Fruit fly (Drosophila melanogaster) whole organism, prepupa: Measurements from ENCODE around the gene CG31528.
A peak's percentile ranks its signal among the peaks of the same experiment; 100 is the strongest.

Experiments used
- Blimp-1 ChIP-seq: fragments of 200-800 bp; sonication (Bioruptor generic); optimal IDR thresholded peaks from 3 replicates; lab custom pipeline; 2017; ENCODE audit warnings: missing biosample characterization, missing genetic modification characterization, mild to moderate bottlenecking, moderate library complexity, missing genetic modification reagents
- CG10631 ChIP-seq: fragments of 200-800 bp; sonication (Bioruptor generic); optimal IDR thresholded peaks from 2 replicates; lab custom pipeline; 2016; ENCODE audit warnings: missing biosample characterization, missing genetic modification characterization
- CG10669 ChIP-seq: fragments of 200-800 bp; sonication (Bioruptor generic); optimal IDR thresholded peaks from 3 replicates; lab custom pipeline; 2018; ENCODE audit warnings: missing biosample characterization, mild to moderate bottlenecking, missing genetic modification characterization, moderate library complexity
- CG11294 ChIP-seq: fragments of 200-800 bp; sonication (Bioruptor generic); IDR thresholded peaks from 2 replicates; pipeline ENCODE4 v1.3.6; 2022; ENCODE audit warnings: missing biosample characterization, missing genetic modification characterization
- CG11902 ChIP-seq: fragments of 200-800 bp; sonication (Bioruptor generic); optimal IDR thresholded peaks from 3 replicates; lab custom pipeline; 2016; ENCODE audit warnings: missing biosample characterization, missing genetic modification characterization
- CG15336 ChIP-seq: fragments of 200-800 bp; sonication (Bioruptor generic); IDR thresholded peaks from 2 replicates; pipeline ENCODE4 v1.3.6; 2022; ENCODE audit warnings: missing biosample characterization, missing genetic modification characterization
- CG1621 ChIP-seq: fragments of 200-800 bp; sonication (Bioruptor generic); optimal IDR thresholded peaks from 3 replicates; lab custom pipeline; 2018; ENCODE audit warnings: missing biosample characterization, mild to moderate bottlenecking, missing genetic modification characterization
- CG16779 ChIP-seq: fragments of 200-800 bp; sonication (Bioruptor generic); optimal IDR thresholded peaks from 3 replicates; lab custom pipeline; 2017; ENCODE audit warnings: missing biosample characterization, mild to moderate bottlenecking, missing genetic modification characterization
- CG32006 ChIP-seq: fragments of 200-800 bp; sonication (Bioruptor generic); optimal IDR thresholded peaks from 3 replicates; lab custom pipeline; 2017; ENCODE audit warnings: missing biosample characterization, mild to moderate bottlenecking, missing genetic modification characterization
- CG34406 ChIP-seq: fragments of 200-800 bp; sonication (Bioruptor generic); optimal IDR thresholded peaks from 3 replicates; lab custom pipeline; 2016; ENCODE audit warnings: missing biosample characterization, missing genetic modification characterization
- CG3919 ChIP-seq: fragments of 200-800 bp; sonication (Bioruptor generic); optimal IDR thresholded peaks from 3 replicates; lab custom pipeline; 2016; ENCODE audit warnings: missing biosample characterization, missing genetic modification characterization
- CG4318 ChIP-seq: fragments of 200-800 bp; sonication (Bioruptor generic); optimal IDR thresholded peaks from 3 replicates; lab custom pipeline; 2017; ENCODE audit warnings: missing biosample characterization, mild to moderate bottlenecking, missing genetic modification characterization
- CG6163 ChIP-seq: fragments of 200-800 bp; sonication (Bioruptor generic); IDR thresholded peaks from 3 replicates; pipeline ENCODE4 v1.3.6; 2022; ENCODE audit warnings: missing biosample characterization, missing genetic modification characterization
- CG6792 ChIP-seq: fragments of 200-800 bp; sonication (Bioruptor generic); optimal IDR thresholded peaks from 3 replicates; lab custom pipeline; 2016; ENCODE audit warnings: missing biosample characterization, missing genetic modification characterization
- CG6808 ChIP-seq: fragments of 200-800 bp; sonication (Bioruptor generic); optimal IDR thresholded peaks from 3 replicates; lab custom pipeline; 2017; ENCODE audit warnings: missing biosample characterization, missing genetic modification characterization, mild to moderate bottlenecking, moderate library complexity, missing genetic modification reagents
- CG6854 ChIP-seq: fragments of 200-800 bp; sonication (Bioruptor generic); optimal IDR thresholded peaks from 2 replicates; lab custom pipeline; 2017; ENCODE audit warnings: missing biosample characterization, mild to moderate bottlenecking, missing genetic modification characterization
- CG7368 ChIP-seq: fragments of 200-800 bp; sonication (Bioruptor generic); optimal IDR thresholded peaks from 3 replicates; lab custom pipeline; 2016; ENCODE audit warnings: missing biosample characterization, missing genetic modification characterization
- CG8119 ChIP-seq: fragments of 200-800 bp; sonication (Bioruptor generic); IDR thresholded peaks from 3 replicates; pipeline ENCODE4 v1.3.6; 2022; ENCODE audit warnings: missing biosample characterization, missing genetic modification characterization
- CG8319 ChIP-seq: fragments of 200-800 bp; sonication (Bioruptor generic); optimal IDR thresholded peaks from 3 replicates; lab custom pipeline; 2016; ENCODE audit warnings: missing biosample characterization, missing genetic modification characterization
- CG8632 ChIP-seq: fragments of 200-800 bp; sonication (Bioruptor generic); optimal IDR thresholded peaks from 3 replicates; lab custom pipeline; 2016; ENCODE audit warnings: missing biosample characterization, missing genetic modification characterization
- CG9139 ChIP-seq: fragments of 200-800 bp; sonication (Bioruptor generic); optimal IDR thresholded peaks from 3 replicates; lab custom pipeline; 2017; ENCODE audit warnings: missing biosample characterization, mild to moderate bottlenecking, missing genetic modification characterization
- Eip75B ChIP-seq: fragments of 200-800 bp; sonication (Bioruptor generic); optimal IDR thresholded peaks from 3 replicates; lab custom pipeline; 2016; ENCODE audit warnings: missing biosample characterization, missing genetic modification characterization
- Ets21C ChIP-seq: fragments of 200-800 bp; sonication (Bioruptor generic); optimal IDR thresholded peaks from 3 replicates; lab custom pipeline; 2016; ENCODE audit warnings: missing biosample characterization, missing genetic modification characterization
- Ets96B ChIP-seq: fragments of 200-800 bp; optimal IDR thresholded peaks from 2 replicates; lab custom pipeline; 2019; ENCODE audit warnings: missing biosample characterization, mild to moderate bottlenecking, missing genetic modification characterization, moderate library complexity
- Hr38 ChIP-seq: sonication (Bioruptor generic); optimal IDR thresholded peaks from 2 replicates; lab custom pipeline; 2016; ENCODE audit warnings: missing biosample characterization, missing genetic modification characterization
- Hr39 ChIP-seq: fragments of 200-800 bp; sonication (Bioruptor generic); optimal IDR thresholded peaks from 2 replicates; lab custom pipeline; 2016; ENCODE audit warnings: missing biosample characterization, missing genetic modification characterization
- Hr4 ChIP-seq: fragments of 200-800 bp; sonication (Bioruptor generic); optimal IDR thresholded peaks from 3 replicates; lab custom pipeline; 2016; ENCODE audit warnings: missing biosample characterization, missing genetic modification characterization
- Lpt ChIP-seq: fragments of 200-800 bp; sonication (Bioruptor generic); optimal IDR thresholded peaks from 3 replicates; lab custom pipeline; 2016; ENCODE audit warnings: missing biosample characterization, missing genetic modification characterization
- Met ChIP-seq: fragments of 200-800 bp; sonication (Bioruptor generic); optimal IDR thresholded peaks from 3 replicates; lab custom pipeline; 2016; ENCODE audit warnings: missing biosample characterization, missing genetic modification characterization
- OdsH ChIP-seq: fragments of 200-800 bp; sonication (Bioruptor generic); optimal IDR thresholded peaks from 3 replicates; lab custom pipeline; 2016; ENCODE audit warnings: missing biosample characterization, missing genetic modification characterization
- Smox ChIP-seq: fragments of 200-800 bp; sonication (Bioruptor generic); optimal IDR thresholded peaks from 3 replicates; lab custom pipeline; 2016; ENCODE audit warnings: missing biosample characterization, missing genetic modification characterization
- Sox102F ChIP-seq: fragments of 200-800 bp; sonication (Bioruptor generic); optimal IDR thresholded peaks from 2 replicates; lab custom pipeline; 2016; ENCODE audit warnings: missing biosample characterization, mild to moderate bottlenecking, missing genetic modification characterization
- Sox14 ChIP-seq: fragments of 200-800 bp; sonication (Bioruptor generic); optimal IDR thresholded peaks from 3 replicates; lab custom pipeline; 2016; ENCODE audit warnings: missing biosample characterization, missing genetic modification characterization
- Sox15 ChIP-seq: fragments of 200-800 bp; sonication (Bioruptor generic); optimal IDR thresholded peaks from 3 replicates; lab custom pipeline; 2016; ENCODE audit warnings: missing biosample characterization, missing genetic modification characterization
- acj6 ChIP-seq: fragments of 200-800 bp; sonication (Bioruptor generic); optimal IDR thresholded peaks from 3 replicates; lab custom pipeline; 2016; ENCODE audit warnings: missing biosample characterization, missing genetic modification characterization
- cyc ChIP-seq: fragments of 200-800 bp; sonication (Bioruptor generic); optimal IDR thresholded peaks from 3 replicates; lab custom pipeline; 2016; ENCODE audit warnings: missing biosample characterization, missing genetic modification characterization
- dac ChIP-seq: fragments of 200-800 bp; sonication (Bioruptor generic); optimal IDR thresholded peaks from 2 replicates; lab custom pipeline; 2017; ENCODE audit warnings: missing biosample characterization, mild to moderate bottlenecking, missing genetic modification characterization
- dsx ChIP-seq: fragments of 200-800 bp; optimal IDR thresholded peaks from 3 replicates; lab custom pipeline; 2019; ENCODE audit warnings: missing biosample characterization, mild to moderate bottlenecking, missing genetic modification characterization, moderate library complexity; ENCODE audit not compliant: poor library complexity, severe bottlenecking
- eg ChIP-seq: fragments of 200-800 bp; sonication (Bioruptor generic); IDR thresholded peaks from 3 replicates; pipeline ENCODE4 v1.3.6; 2022; ENCODE audit warnings: missing biosample characterization, missing genetic modification characterization
- esn ChIP-seq: fragments of 200-800 bp; sonication (Bioruptor generic); optimal IDR thresholded peaks from 2 replicates; lab custom pipeline; 2016; ENCODE audit warnings: missing biosample characterization, mild to moderate bottlenecking, missing genetic modification characterization, moderate library complexity
- fd85E ChIP-seq: fragments of 200-800 bp; sonication (Bioruptor generic); optimal IDR thresholded peaks from 3 replicates; lab custom pipeline; 2016; ENCODE audit warnings: missing biosample characterization, missing genetic modification characterization
- fkh ChIP-seq: fragments of 200-800 bp; sonication (Bioruptor generic); optimal IDR thresholded peaks from 3 replicates; lab custom pipeline; 2017; ENCODE audit warnings: missing biosample characterization, mild to moderate bottlenecking, missing genetic modification characterization, moderate library complexity
- lz ChIP-seq: fragments of 200-800 bp; sonication (Bioruptor generic); optimal IDR thresholded peaks from 3 replicates; lab custom pipeline; 2016; ENCODE audit warnings: missing biosample characterization, missing genetic modification characterization
- pdm3 ChIP-seq: fragments of 200-800 bp; sonication (Bioruptor generic); optimal IDR thresholded peaks from 3 replicates; lab custom pipeline; 2016; ENCODE audit warnings: missing biosample characterization, missing genetic modification characterization
- spab ChIP-seq: fragments of 200-800 bp; sonication (Bioruptor generic); optimal IDR thresholded peaks from 2 replicates; lab custom pipeline; 2017; ENCODE audit warnings: missing biosample characterization, mild to moderate bottlenecking, missing genetic modification characterization, missing genetic modification reagents
- ss ChIP-seq, 2 experiments: fragments of 200-800 bp; sonication (Bioruptor generic); optimal IDR thresholded peaks; 2 replicates in 1 of 2; 3 replicates in 1 of 2; lab custom pipeline; 2017 to 2018; ENCODE audit warnings: mild to moderate bottlenecking in 2 of 2, missing biosample characterization in 2 of 2, missing genetic modification characterization in 2 of 2, moderate library complexity in 1 of 2
- svp ChIP-seq: fragments of 200-800 bp; sonication (Bioruptor generic); peaks from one replicate; lab custom pipeline; 2016; ENCODE audit warnings: missing biosample characterization, missing genetic modification characterization
- topi ChIP-seq: fragments of 200-800 bp; sonication (Bioruptor generic); optimal IDR thresholded peaks from 3 replicates; lab custom pipeline; 2016; ENCODE audit warnings: missing biosample characterization, missing genetic modification characterization

Gene CG31528

DNA sequence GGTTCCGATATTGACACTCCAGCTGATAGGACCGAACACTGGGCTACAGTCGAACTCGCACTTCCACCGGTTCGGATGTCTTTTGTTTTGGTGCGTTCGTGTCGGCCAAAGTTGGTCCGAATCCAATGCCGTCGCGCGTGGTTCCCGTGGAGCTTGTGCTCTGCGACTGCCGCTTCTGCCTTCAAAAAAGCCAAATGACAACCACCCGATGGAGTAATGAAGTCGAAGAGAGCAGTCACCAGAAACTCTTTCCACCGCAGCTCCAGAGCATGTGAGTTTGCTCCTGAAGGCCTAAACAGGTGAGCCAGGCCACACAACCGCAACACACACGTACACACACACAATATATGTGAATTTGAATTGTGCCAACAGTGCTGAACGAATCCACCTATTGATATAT, 22.1 kb upstream of the CG31528 start, which contains the start of gene CG34112 (continued):
- TF ChIP-seq Hr38 (GFP tag; lab: Kevin White, UChicago) (no peak), CG6163 (GFP tag; lab: Robert Waterston, UW) (0 out of 3 replicates have a peak, but pooled peaks have one; percentile 15), CG11294 (no peak), Ets21C (GFP tag; lab: Kevin White, UChicago) (no peak), Sox14 (GFP tag; lab: Kevin White, UChicago) (no peak), dac (no peak), Sox102F (no peak), CG3919 (no peak), CG10669 (GFP tag; lab: Kevin White, UChicago) (no peak), CG10631 (no peak), OdsH (GFP tag; lab: Kevin White, UChicago) (no peak), Hr4 (GFP tag; lab: Kevin White, UChicago) (no peak), spab (GFP tag; lab: Kevin White, UChicago) (no peak), CG7368 (no peak), CG6808 (GFP tag; lab: Kevin White, UChicago) (no peak), CG8632 (GFP tag; lab: Kevin White, UChicago) (no peak), dsx (GFP tag; lab: Kevin White, UChicago) (no peak), cyc (no peak), ss (GFP tag; optimal IDR thresholded peaks at IDR 0.05; lab: Kevin White, UChicago) (no peak), acj6 (no peak), svp (GFP tag; lab: Kevin White, UChicago) (no peak), Blimp-1 (GFP tag; lab: Kevin White, UChicago) (no peak), CG15336 (GFP tag; lab: Robert Waterston, UW) (peak; percentile 38; the same call in 1 of the 2 replicates), Met (GFP tag; lab: Kevin White, UChicago) (no peak), CG34406 (GFP tag; lab: Kevin White, UChicago) (no peak), eg (peak; percentile 31; the same call in 1 of the 3 replicates), Hr39 (GFP tag; lab: Kevin White, UChicago) (no peak), CG4318 (GFP tag; lab: Kevin White, UChicago) (no peak), fd85E (GFP tag; lab: Kevin White, UChicago) (no peak), CG16779 (tag; lab: Kevin White, UChicago) (no peak), CG6792 (no peak), CG32006 (no peak), Ets96B (tag; lab: Kevin White, UChicago) (no peak), CG1621 (tag; lab: Kevin White, UChicago) (no peak), Lpt (no peak), CG8119 (GFP tag; lab: Robert Waterston, UW) (peak; percentile 39; the same call in 1 of the 3 replicates)

DNA sequence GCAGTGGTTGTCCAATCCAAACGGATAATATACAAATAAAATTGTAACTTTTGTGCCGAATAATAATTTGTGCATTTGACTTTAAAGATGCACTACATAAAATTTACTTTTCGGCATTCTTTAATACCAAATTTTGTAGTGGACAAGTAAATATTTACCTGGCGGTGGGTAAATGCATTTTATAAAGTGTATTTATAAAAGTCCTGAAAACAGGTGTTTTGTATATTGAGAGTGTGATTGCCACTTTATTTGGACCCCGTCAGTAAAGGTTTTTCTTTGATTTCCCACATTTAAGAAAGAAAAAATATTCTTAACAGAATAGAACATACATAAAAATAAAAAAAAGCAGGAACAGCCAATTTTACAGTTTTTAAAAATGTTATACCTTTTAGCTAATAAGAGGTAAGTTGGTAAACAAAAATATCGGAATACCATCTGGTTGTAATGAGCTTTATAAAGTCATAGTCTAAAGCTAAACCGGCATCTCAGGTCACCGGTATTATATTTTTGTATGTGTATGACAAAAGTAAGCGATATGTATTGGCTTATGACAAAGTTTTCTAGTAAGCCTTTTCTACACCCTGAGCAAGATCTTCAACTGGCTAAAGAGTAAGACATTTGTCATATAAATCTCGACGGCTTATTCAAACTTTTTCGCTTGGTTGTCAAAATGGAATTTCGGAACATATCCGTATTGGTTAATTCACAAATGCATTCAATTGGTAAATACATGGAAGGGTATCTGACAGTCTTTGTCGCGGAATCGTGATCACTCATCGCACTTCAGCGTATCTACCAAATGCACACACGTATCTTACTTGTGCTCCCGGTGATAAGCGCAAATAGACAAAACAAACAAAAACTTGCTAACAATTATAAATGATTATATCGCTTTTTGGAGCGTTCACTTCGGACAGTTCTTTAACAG, 21.3 kb upstream of the CG31528 start:
- TF ChIP-seq Eip75B (peak; percentile 92), lz (GFP tag; lab: Kevin White, UChicago) (peak; percentile 94), CG11902 (GFP tag; lab: Kevin White, UChicago) (peak; percentile 91), ss (GFP tag; optimal IDR thresholded peaks at IDR 0.05; lab: Kevin White, UChicago) (peak; percentile 68 to 76), CG6854 (GFP tag; lab: Kevin White, UChicago) (peak; percentile 88), Smox (peak; percentile 90), dsx (GFP tag; lab: Kevin White, UChicago) (peak; percentile 88), CG8319 (peak; percentile 83), CG10669 (GFP tag; lab: Kevin White, UChicago) (peak; percentile 86), Ets96B (tag; lab: Kevin White, UChicago) (peak; percentile 87), spab (GFP tag; lab: Kevin White, UChicago) (peak; percentile 76), CG9139 (GFP tag; lab: Kevin White, UChicago) (peak; percentile 52), CG6163 (GFP tag; lab: Robert Waterston, UW) (peak; percentile 95), eg (peak; percentile 96), topi (GFP tag; lab: Kevin White, UChicago) (peak; percentile 95), Lpt (peak; percentile 96), CG8119 (GFP tag; lab: Robert Waterston, UW) (peak; percentile 97), esn (peak; percentile 96), Sox15 (GFP tag; lab: Kevin White, UChicago) (peak; percentile 88), CG16779 (tag; lab: Kevin White, UChicago) (peak; percentile 88), pdm3 (GFP tag; lab: Kevin White, UChicago) (peak; percentile 96), CG8632 (GFP tag; lab: Kevin White, UChicago) (peak; percentile 92), fkh (GFP tag; lab: Kevin White, UChicago) (peak; percentile 89)
